Fruit fly (Drosophila melanogaster) ovary, adult (tissue): ENCODE data around the gene Cerk.

Experiments
- CG17801 ChIP-seq: fragments of 200-800 bp; optimal IDR thresholded peaks from 2 replicates; lab custom pipeline; 2019; ENCODE audit warnings: missing biosample characterization, mild to moderate bottlenecking, missing genetic modification characterization, moderate library complexity; ENCODE audit not compliant: partially characterized antibody

The Cerk gene

DNA sequence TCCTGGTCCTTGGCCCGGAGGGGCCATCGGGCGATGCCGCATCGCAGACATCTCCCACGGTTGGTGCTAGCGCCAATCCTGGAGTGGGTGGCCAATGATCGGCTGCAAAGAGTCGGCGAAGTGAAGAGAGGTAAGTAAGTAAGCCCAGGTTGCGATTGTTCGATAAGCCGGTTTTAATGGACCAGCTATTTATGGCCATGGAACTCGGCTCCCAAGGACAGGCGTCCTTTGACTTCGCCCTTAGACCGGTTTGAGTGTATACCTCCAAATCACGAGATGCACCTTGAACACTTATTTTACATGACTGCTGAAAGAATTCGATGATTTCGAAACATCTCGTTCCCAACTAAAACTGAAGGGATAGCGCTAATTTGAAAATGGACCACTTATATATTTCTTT, 17.7 kb upstream of the Cerk start:
- no peak for TF ChIP-seq CG17801

DNA sequence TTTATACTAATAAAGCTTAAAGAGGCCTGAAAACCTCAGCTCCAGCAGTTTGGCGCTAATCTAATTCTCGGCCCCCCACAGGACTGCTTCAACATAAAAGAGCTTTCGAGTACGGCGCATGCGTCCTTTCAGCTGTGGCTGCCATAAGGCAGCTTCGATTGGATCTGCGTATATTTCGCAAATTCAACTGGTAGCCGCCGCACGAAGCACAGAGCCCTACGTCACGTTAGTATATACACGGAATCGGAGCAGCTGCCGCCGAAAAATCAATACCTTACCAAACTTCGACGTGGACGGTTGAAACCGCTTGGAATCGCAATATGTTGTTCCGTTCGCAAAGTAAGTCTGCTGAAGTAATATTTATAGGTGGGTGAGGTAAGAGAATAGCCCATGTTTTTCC, 8.5 kb upstream of the Cerk start, which contains the start of gene 7B2:
Gene 7B2 (plus strand): TSS at position 169 of the 400 bp plus-strand sequence.
- TF ChIP-seq CG17801 = no peak

DNA sequence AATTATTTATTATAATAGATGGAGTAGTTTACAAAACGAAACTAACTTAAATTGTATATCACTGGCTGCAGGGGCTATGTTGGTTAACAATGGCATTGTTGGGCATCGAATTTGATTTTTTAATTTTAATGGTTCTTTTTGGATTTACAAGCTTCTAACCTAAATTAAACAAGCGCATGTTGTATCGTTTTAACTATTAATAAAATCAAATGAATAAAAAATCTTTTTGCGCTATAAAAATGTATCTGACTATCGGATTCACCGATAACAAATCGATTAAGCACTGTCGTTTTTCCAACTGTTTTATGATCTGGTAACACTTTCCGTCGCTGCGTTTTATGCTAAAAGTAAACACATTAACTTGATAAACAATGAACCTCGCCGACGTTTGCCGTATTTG, 6.6 kb upstream of the Cerk start, which contains the start of the genes hd and CG14667:
Gene hd (minus strand): TSS at position 243 of the 400 bp plus-strand sequence.
Gene CG14667 (plus strand): TSS at position 303 of the 400 bp plus-strand sequence.
- no peak for TF ChIP-seq CG17801

- TF ChIP-seq CG17801 = peak; percentile 73
Measured at dm6 chr3R:5371563-5371962, 3.5 kb upstream of the Cerk start, which contains the start of gene Polr2F. Gene Polr2F, plus strand, starts transcription at chr3R:5371795.

dm6 chr3R:5369490-5370001, 1.4 kb upstream of the Cerk start, which contains the start of the genes CG31542 and CG34277:
Gene CG31542, plus strand, starts transcription at chr3R:5369540.
Gene CG34277, plus strand, starts transcription at chr3R:5369540.
- no peak for TF ChIP-seq CG17801

DNA sequence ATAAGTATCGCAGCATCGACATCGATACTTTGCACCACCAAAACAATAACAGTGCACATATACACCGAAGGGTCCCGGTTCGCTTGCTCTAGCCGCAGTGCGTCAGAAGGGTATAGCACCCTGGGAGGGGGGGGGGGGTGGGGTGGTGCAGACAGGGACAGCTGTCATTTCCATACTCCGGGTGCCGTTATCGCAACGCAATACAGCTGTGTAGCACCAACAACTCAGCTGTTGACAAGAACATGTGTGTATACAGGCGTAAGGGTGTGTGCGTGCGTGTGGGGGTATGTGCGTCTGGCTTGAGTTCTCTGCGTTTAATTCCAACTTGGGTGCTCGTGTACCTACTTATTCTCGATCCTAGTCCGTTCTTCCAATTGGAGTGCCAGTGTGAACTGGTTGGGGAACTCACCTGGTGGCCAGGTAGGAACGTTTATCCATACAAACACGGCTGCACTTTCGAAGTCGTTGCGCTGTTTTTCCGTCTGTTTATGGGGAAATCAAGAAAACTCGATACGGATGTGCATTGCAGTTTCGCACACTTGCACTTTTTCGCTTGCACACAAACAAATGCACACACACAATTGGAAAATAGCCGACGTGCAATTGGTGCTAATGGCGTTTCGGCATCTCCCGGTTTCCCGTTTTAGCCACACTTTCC, 465 bp downstream of the Cerk start:
- TF ChIP-seq CG17801 = no peak

DNA sequence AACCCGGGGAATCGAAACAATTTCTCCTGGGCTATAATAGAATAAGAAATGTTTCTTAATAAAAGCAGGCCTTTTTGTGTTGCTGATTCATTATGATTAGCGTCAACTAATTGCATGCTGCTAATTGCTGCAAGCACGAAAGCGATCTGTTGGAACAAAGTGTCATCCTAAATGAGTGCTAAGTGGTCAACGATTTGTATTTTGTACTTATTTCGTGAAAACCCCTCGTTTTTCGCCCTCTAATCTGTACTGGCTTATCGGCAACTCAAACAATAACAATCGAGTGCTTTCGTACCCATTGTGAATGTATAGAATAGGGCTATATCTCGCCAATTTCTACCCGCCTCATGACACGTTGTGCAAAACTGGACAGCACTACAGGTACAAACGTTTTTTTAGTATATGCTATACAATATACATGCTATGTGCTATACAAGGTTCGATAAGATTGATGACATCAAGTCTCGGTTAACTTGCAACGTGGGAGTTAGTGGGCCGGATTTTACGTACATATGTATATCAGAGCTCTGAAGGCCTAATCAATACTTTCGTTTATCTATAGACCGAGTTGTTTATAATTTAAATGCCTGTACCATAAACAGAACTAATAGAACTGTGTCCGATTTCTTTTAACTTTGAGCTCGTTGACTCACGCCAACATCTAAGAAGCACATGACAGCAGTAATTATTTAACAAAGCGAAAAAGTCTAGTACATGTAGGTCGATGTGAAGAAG, 3.4 kb downstream of the Cerk start:
- TF ChIP-seq CG17801 = no peak

dm6 chr3R:5363412-5363811, 4.7 kb downstream of the Cerk start:
- no peak for TF ChIP-seq CG17801

- no peak for TF ChIP-seq CG17801
Measured at dm6 chr3R:5361681-5362319, 6.3 kb downstream of the Cerk start.

dm6 chr3R:5357935-5358414, 10.1 kb downstream of the Cerk start, which contains the start of gene Prosbeta7:
Gene Prosbeta7, minus strand, starts transcription at chr3R:5358364.
- TF ChIP-seq CG17801 = peak; percentile 68

- no peak for TF ChIP-seq CG17801
Measured at dm6 chr3R:5355135-5355493, 13.0 kb downstream of the Cerk start.

dm6 chr3R:5354373-5355134, 13.6 kb downstream of the Cerk start, which contains the start of the genes CG11999 and CG1161:
Gene CG11999, minus strand, starts transcription at chr3R:5354747.
Gene CG1161, plus strand, starts transcription at chr3R:5355092.
- TF ChIP-seq CG17801 = no peak

dm6 chr3R:5350393-5350972, 17.6 kb downstream of the Cerk start, which contains the start of gene mtd:
Gene mtd, minus strand, starts transcription at chr3R:5350443.
- no peak for TF ChIP-seq CG17801

DNA sequence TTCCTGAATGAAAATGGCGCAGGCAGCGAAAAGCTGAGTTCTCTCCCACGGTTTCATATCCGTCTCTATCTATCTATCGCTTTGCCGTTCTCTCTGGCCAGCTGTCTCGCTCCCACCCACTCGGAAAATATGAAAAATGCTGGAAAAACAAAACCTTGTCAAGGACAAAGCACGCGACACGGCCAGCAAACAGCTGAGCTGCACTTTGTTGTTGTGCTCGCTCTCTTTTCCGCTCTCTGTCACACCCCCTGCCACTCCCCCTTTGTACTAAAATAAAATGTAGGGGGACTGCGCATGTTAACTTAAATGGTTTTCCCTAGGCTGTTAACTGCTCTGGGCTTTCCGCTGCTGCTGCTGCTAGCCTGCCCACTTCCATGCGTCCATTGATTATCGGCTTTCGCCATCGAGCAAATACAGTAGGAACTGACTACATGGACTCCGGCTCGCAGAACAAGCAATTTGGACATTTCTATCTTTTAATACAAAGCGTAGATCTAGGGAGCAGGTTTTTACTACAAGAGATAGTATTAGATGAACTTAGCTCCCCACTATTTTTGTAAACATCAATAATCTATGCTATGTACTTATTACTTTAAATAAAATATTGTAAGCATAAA, 21.3 kb downstream of the Cerk start:
- TF ChIP-seq CG17801 = no peak
